Worm (Caenorhabditis elegans) whole organism, L4/young adult: Measurements from ENCODE around the gene kin-29.

Experiments
- W03F9.2 ChIP-seq: fragments of 150-350 bp; optimal IDR thresholded peaks from 2 replicates; lab custom pipeline; 2014; ENCODE audit warnings: missing biosample characterization, missing genetic modification characterization
- dao-5 ChIP-seq: sonication (generic microtip); optimal IDR thresholded peaks from 2 replicates; lab custom pipeline; 2016; ENCODE audit warnings: missing genotype, missing genetic modification characterization, moderate library complexity, missing compliant biosample characterization

DNA sequence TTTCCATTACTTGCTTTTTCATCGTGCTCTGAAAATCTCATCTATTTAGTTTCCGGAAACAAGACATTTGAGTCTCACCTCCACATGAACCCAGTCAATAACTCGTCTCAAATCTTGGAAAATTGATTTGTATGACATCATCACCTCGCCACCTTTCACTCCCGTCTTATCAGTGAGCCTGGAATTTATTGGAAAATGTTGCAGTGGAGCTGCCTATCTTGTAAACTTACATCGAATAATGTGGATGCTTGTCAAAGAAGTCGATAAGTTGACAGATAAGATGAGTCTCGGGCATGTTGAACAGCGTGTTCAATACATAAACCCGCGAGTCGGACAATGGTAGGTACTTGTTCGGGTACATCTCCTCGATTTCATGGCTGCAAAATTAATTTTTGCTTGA is 15.5 kb downstream of the kin-29 start:
- TF ChIP-seq dao-5 (no peak), W03F9.2 (tag; lab: Kevin White, UChicago) (no peak)
